Fruit fly (Drosophila melanogaster) whole organism, embryonic: ENCODE measurements around the gene Mst89B.

ENCODE experiments used
- B-H1 ChIP-seq: fragments of 200-800 bp; sonication (Bioruptor generic); IDR thresholded peaks from 3 replicates; pipeline ENCODE4 v1.3.6; 2022; ENCODE audit warnings: missing biosample characterization, missing genetic modification characterization
- B-H2 ChIP-seq: fragments of 200-800 bp; sonication (Bioruptor generic); optimal IDR thresholded peaks from 2 replicates; lab custom pipeline; 2018; ENCODE audit warnings: missing biosample characterization, mild to moderate bottlenecking, missing genetic modification characterization
- CG10321 ChIP-seq: fragments of 200-800 bp; sonication (Bioruptor generic); IDR thresholded peaks from 2 replicates; pipeline ENCODE4 v1.3.6; 2022; ENCODE audit warnings: missing biosample characterization, missing genetic modification characterization
- CG12299 ChIP-seq: fragments of 200-800 bp; sonication (Bioruptor generic); optimal IDR thresholded peaks from 2 replicates; lab custom pipeline; 2018; ENCODE audit warnings: missing biosample characterization, mild to moderate bottlenecking, missing genetic modification characterization
- CG12942 ChIP-seq: fragments of 200-800 bp; sonication (Bioruptor generic); optimal IDR thresholded peaks from 3 replicates; lab custom pipeline; 2016; ENCODE audit warnings: missing biosample characterization, missing genetic modification characterization
- CG13624 ChIP-seq: fragments of 200-800 bp; sonication (Bioruptor generic); optimal IDR thresholded peaks from 2 replicates; lab custom pipeline; 2016; ENCODE audit warnings: missing biosample characterization, missing genetic modification characterization
- CG13775 ChIP-seq: fragments of 200-800 bp; sonication (Bioruptor generic); optimal IDR thresholded peaks from 3 replicates; lab custom pipeline; 2017; ENCODE audit warnings: missing biosample characterization, mild to moderate bottlenecking, missing genetic modification characterization
- CG14860 ChIP-seq: fragments of 200-800 bp; sonication (Bioruptor generic); IDR thresholded peaks from 3 replicates; pipeline ENCODE4 v1.3.6; 2022; ENCODE audit warnings: missing biosample characterization, missing genetic modification characterization; ENCODE audit not compliant: partially characterized antibody
- CG1603 ChIP-seq: fragments of 200-800 bp; sonication (Bioruptor generic); optimal IDR thresholded peaks from 2 replicates; lab custom pipeline; 2019; ENCODE audit warnings: missing biosample characterization, mild to moderate bottlenecking, missing genetic modification characterization, moderate library complexity
- CG17568 ChIP-seq: fragments of 200-800 bp; sonication (Bioruptor generic); optimal IDR thresholded peaks from 2 replicates; lab custom pipeline; 2018; ENCODE audit warnings: missing biosample characterization, mild to moderate bottlenecking, missing genetic modification characterization, moderate library complexity
- CG17912 ChIP-seq: fragments of 200-800 bp; sonication (Bioruptor generic); optimal IDR thresholded peaks from 2 replicates; lab custom pipeline; 2018; ENCODE audit warnings: missing biosample characterization, mild to moderate bottlenecking, missing genetic modification characterization
- CG18599 ChIP-seq: fragments of 200-800 bp; sonication (Bioruptor generic); optimal IDR thresholded peaks from 3 replicates; lab custom pipeline; 2017; ENCODE audit warnings: missing biosample characterization, missing genetic modification characterization, mild to moderate bottlenecking, moderate library complexity, missing genetic modification reagents
- CG30431 ChIP-seq: fragments of 200-800 bp; sonication (Bioruptor generic); optimal IDR thresholded peaks from 2 replicates; lab custom pipeline; 2017; ENCODE audit warnings: missing biosample characterization, missing genetic modification characterization
- CG3407 ChIP-seq: fragments of 200-800 bp; sonication (Bioruptor generic); optimal IDR thresholded peaks from 2 replicates; lab custom pipeline; 2018; ENCODE audit warnings: missing biosample characterization, mild to moderate bottlenecking, missing genetic modification characterization
- CG7963 ChIP-seq: fragments of 200-800 bp; sonication (Bioruptor generic); IDR thresholded peaks from 3 replicates; pipeline ENCODE4 v1.3.6; 2022; ENCODE audit warnings: missing biosample characterization, missing genetic modification characterization; ENCODE audit not compliant: partially characterized antibody
- CG9876 ChIP-seq: fragments of 200-800 bp; sonication (Bioruptor generic); optimal IDR thresholded peaks from 2 replicates; lab custom pipeline; 2016; ENCODE audit warnings: missing biosample characterization, missing genetic modification characterization
- CG9932 ChIP-seq: fragments of 200-800 bp; sonication (Bioruptor generic); IDR thresholded peaks from 2 replicates; pipeline ENCODE4 v1.3.6; 2022; ENCODE audit warnings: missing biosample characterization, missing genetic modification characterization
- CHES-1-like ChIP-seq: fragments of 200-800 bp; sonication (Bioruptor generic); optimal IDR thresholded peaks from 2 replicates; lab custom pipeline; 2016; ENCODE audit warnings: missing biosample characterization, missing genetic modification characterization
- CTCF ChIP-seq: fragments of 200-800 bp; sonication (Bioruptor generic); optimal IDR thresholded peaks from 2 replicates; lab custom pipeline; 2017; ENCODE audit warnings: missing biosample characterization, mild to moderate bottlenecking, missing genetic modification characterization, moderate library complexity
- CkIIα-i1 ChIP-seq: fragments of 200-800 bp; sonication (Bioruptor generic); IDR thresholded peaks from 2 replicates; pipeline ENCODE4 v1.3.6; 2022; ENCODE audit warnings: missing biosample characterization, missing genetic modification characterization
- Dbx ChIP-seq: fragments of 200-800 bp; sonication (Bioruptor generic); IDR thresholded peaks from 3 replicates; pipeline ENCODE4 v1.3.6; 2022; ENCODE audit warnings: missing biosample characterization, missing genetic modification characterization
- Doc2 ChIP-seq: fragments of 200-800 bp; sonication (Bioruptor generic); IDR thresholded peaks from 2 replicates; pipeline ENCODE4 v1.3.6; 2022; ENCODE audit warnings: missing biosample characterization, missing genetic modification characterization
- Dref ChIP-seq: fragments of 200-800 bp; sonication (Bioruptor generic); IDR thresholded peaks from 2 replicates; pipeline ENCODE4 v1.3.6; 2022; ENCODE audit warnings: missing biosample characterization, missing genetic modification characterization
- E2f1 ChIP-seq: fragments of 200-800 bp; sonication (Bioruptor generic); IDR thresholded peaks from 2 replicates; pipeline ENCODE4 v1.3.6; 2022; ENCODE audit warnings: missing biosample characterization, missing genetic modification characterization
- Gug ChIP-seq: fragments of 200-800 bp; sonication (Bioruptor generic); IDR thresholded peaks from 4 replicates; pipeline ENCODE4 v1.3.6; 2022; ENCODE audit warnings: missing biosample characterization, missing genetic modification characterization
- HLH4C ChIP-seq: fragments of 200-800 bp; sonication (Bioruptor generic); IDR thresholded peaks from 3 replicates; pipeline ENCODE4 v1.3.6; 2022; ENCODE audit warnings: missing biosample characterization, missing genetic modification characterization; ENCODE audit not compliant: partially characterized antibody
- Kr ChIP-seq: fragments of 200-800 bp; sonication (Bioruptor generic); optimal IDR thresholded peaks from 2 replicates; lab custom pipeline; 2017; ENCODE audit warnings: missing biosample characterization, mild to moderate bottlenecking, missing genetic modification characterization
- Nf-YA ChIP-seq: fragments of 200-800 bp; sonication (Bioruptor generic); IDR thresholded peaks from 2 replicates; pipeline ENCODE4 v1.3.6; 2022; ENCODE audit warnings: missing biosample characterization, missing genetic modification characterization
- NfI ChIP-seq: fragments of 200-800 bp; sonication (Bioruptor generic); optimal IDR thresholded peaks from 3 replicates; lab custom pipeline; 2018; ENCODE audit warnings: missing biosample characterization, mild to moderate bottlenecking, missing genetic modification characterization, moderate library complexity
- ac ChIP-seq: fragments of 200-800 bp; sonication (Bioruptor generic); optimal IDR thresholded peaks from 3 replicates; lab custom pipeline; 2017; ENCODE audit warnings: missing biosample characterization, mild to moderate bottlenecking, missing genetic modification characterization
- al ChIP-seq: fragments of 200-800 bp; sonication (Bioruptor generic); IDR thresholded peaks from 2 replicates; pipeline ENCODE4 v1.3.6; 2022; ENCODE audit warnings: missing biosample characterization, missing genetic modification characterization
- bsh ChIP-seq, 2 experiments: fragments of 200-800 bp; sonication (Bioruptor generic); optimal IDR thresholded peaks; 2 replicates each; lab custom pipeline; 2017 to 2018; ENCODE audit warnings: mild to moderate bottlenecking in 2 of 2, missing biosample characterization in 2 of 2, missing genetic modification characterization in 2 of 2, moderate library complexity in 1 of 2
- btn ChIP-seq: fragments of 200-800 bp; sonication (Bioruptor generic); optimal IDR thresholded peaks from 2 replicates; lab custom pipeline; 2016; ENCODE audit warnings: missing biosample characterization, missing genetic modification characterization
- chinmo ChIP-seq: fragments of 200-800 bp; sonication (Bioruptor generic); IDR thresholded peaks from 4 replicates; pipeline ENCODE4 v1.3.6; 2022; ENCODE audit warnings: missing biosample characterization, missing genetic modification characterization; ENCODE audit not compliant: partially characterized antibody
- chn ChIP-seq: fragments of 200-800 bp; sonication (Bioruptor generic); optimal IDR thresholded peaks from 2 replicates; lab custom pipeline; 2016; ENCODE audit warnings: missing biosample characterization, missing genetic modification characterization
- fd64A ChIP-seq: fragments of 200-800 bp; sonication (Bioruptor generic); optimal IDR thresholded peaks from 3 replicates; lab custom pipeline; 2018; ENCODE audit warnings: missing biosample characterization, mild to moderate bottlenecking, missing genetic modification characterization
- gcm2 ChIP-seq: fragments of 200-800 bp; sonication (Bioruptor generic); optimal IDR thresholded peaks from 2 replicates; lab custom pipeline; 2016; ENCODE audit warnings: missing biosample characterization, missing genetic modification characterization
- h ChIP-seq: fragments of >200 bp; optimal IDR thresholded peaks from 2 replicates; lab custom pipeline; 2017
- jumu ChIP-seq: fragments of 200-800 bp; sonication (Bioruptor generic); optimal IDR thresholded peaks from 3 replicates; lab custom pipeline; 2016; ENCODE audit warnings: missing biosample characterization, missing genetic modification characterization
- lbe ChIP-seq: fragments of 200-800 bp; sonication (Bioruptor generic); optimal IDR thresholded peaks from 2 replicates; lab custom pipeline; 2016; ENCODE audit warnings: missing biosample characterization, mild to moderate bottlenecking, missing genetic modification characterization
- lilli ChIP-seq: fragments of 200-800 bp; sonication (Bioruptor generic); optimal IDR thresholded peaks from 3 replicates; lab custom pipeline; 2016; ENCODE audit warnings: missing biosample characterization, missing genetic modification characterization
- peb ChIP-seq: fragments of 200-800 bp; sonication (Bioruptor generic); IDR thresholded peaks from 2 replicates; pipeline ENCODE4 v1.3.6; 2022; ENCODE audit warnings: missing biosample characterization, missing genetic modification characterization
- psq ChIP-seq: fragments of 200-800 bp; sonication (Bioruptor generic); optimal IDR thresholded peaks from 2 replicates; lab custom pipeline; 2017; ENCODE audit warnings: missing biosample characterization, missing genetic modification characterization
- scrt ChIP-seq: fragments of 200-800 bp; sonication (Bioruptor generic); optimal IDR thresholded peaks from 2 replicates; lab custom pipeline; 2018; ENCODE audit warnings: missing biosample characterization, mild to moderate bottlenecking, missing genetic modification characterization, moderate library complexity
- seq ChIP-seq: fragments of 200-800 bp; sonication (Bioruptor generic); IDR thresholded peaks from 2 replicates; pipeline ENCODE4 v1.3.6; 2022; ENCODE audit warnings: missing biosample characterization, missing genetic modification characterization
- shn ChIP-seq: fragments of 200-800 bp; sonication (Bioruptor generic); optimal IDR thresholded peaks from 3 replicates; lab custom pipeline; 2016; ENCODE audit warnings: missing biosample characterization, missing genetic modification characterization
- sqz ChIP-seq: fragments of 200-800 bp; sonication (Bioruptor generic); optimal IDR thresholded peaks from 3 replicates; lab custom pipeline; 2018; ENCODE audit warnings: missing biosample characterization, mild to moderate bottlenecking, missing genetic modification characterization
- zen2 ChIP-seq: fragments of 200-800 bp; sonication (Bioruptor generic); IDR thresholded peaks from 3 replicates; pipeline ENCODE4 v1.3.6; 2022; ENCODE audit warnings: missing biosample characterization, missing genetic modification characterization; ENCODE audit not compliant: partially characterized antibody
- zfh1 ChIP-seq: fragments of 200-800 bp; sonication (Bioruptor generic); IDR thresholded peaks from 3 replicates; pipeline ENCODE4 v1.3.6; 2022; ENCODE audit warnings: missing biosample characterization, missing genetic modification characterization

Mst89B gene

DNA sequence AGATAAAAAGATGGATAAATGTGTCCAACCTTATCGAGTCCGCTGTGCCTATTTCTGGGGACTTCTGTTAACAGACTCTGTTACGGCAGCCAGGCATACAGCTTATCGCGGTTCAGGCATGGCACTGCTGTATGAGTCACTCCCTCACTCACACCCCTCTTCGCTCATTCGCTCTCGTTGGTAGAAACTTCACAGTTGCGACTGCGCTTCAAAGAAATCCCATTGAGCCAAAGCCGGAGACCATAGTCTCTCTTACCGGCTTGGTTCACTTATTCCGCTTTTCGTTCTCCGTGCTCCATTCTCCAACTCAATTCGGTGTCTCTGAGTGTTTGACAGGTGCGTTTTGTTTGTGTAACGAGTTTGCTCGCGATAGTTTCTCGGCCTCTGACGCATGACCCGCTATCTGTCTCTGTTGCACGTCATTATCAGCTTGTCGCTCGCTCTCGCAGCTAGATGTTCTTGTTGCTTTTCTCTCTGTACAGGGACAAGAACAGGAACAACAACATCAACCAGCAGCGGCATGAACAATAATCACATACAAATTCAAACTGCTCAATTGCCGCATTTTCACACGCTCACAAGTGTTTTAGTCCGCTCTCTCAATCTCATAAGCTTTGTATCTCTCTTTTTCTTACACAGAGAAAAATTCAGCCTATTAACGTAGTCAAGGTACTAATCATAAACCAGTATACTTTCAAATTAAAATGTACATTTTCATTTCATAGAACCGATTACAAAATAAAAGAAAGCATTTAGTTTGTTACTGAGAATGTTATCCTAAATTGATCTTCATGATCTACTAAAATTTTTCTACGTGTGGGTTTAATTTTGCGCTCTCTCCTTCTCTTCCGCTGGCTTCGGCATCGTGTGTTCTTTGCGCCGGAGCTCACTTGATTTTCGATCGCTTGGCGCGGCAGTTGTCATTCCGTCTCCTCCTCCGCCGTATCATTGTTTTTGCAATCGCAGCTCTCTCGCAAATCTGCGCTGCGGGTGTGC lies 13.5 kb downstream of the Mst89B start (continued):
- TF ChIP-seq chn (GFP tag; lab: Kevin White, UChicago) (peak; percentile 99), Kr (GFP tag; lab: Kevin White, UChicago) (peak; percentile 84), CG13775 (GFP tag; lab: Kevin White, UChicago) (peak; percentile 99), CG9876 (GFP tag; lab: Kevin White, UChicago) (peak; percentile 98), peb (GFP tag; lab: Robert Waterston, UW) (peak; percentile 99), CG9932 (GFP tag; lab: Robert Waterston, UW) (peak; percentile 98), al (peak; percentile 99), h (lab: Kevin White, UChicago) (no peak), seq (GFP tag; lab: Robert Waterston, UW) (peak; percentile 100), shn (GFP tag; lab: Kevin White, UChicago) (peak; percentile 99), CTCF (GFP tag; lab: Kevin White, UChicago) (peak; percentile 72), Gug (GFP tag; lab: Robert Waterston, UW) (peak; percentile 96), CG17912 (GFP tag; lab: Kevin White, UChicago) (peak; percentile 91), psq (peak; percentile 97), E2f1 (GFP tag; lab: Robert Waterston, UW) (peak; percentile 100), Dbx (GFP tag; lab: Robert Waterston, UW) (peak; percentile 100), HLH4C (no peak), CG10321 (peak; percentile 91), CG30431 (GFP tag; lab: Kevin White, UChicago) (peak; percentile 97), jumu (GFP tag; lab: Kevin White, UChicago) (peak; percentile 99), NfI (peak; percentile 99), Doc2 (GFP tag; lab: Robert Waterston, UW) (no peak; the same call in 1 of the 2 replicates), CG13624 (GFP tag; lab: Kevin White, UChicago) (peak; percentile 100), CkIIα-i1 (GFP tag; lab: Robert Waterston, UW) (peak; percentile 97; the same call in 1 of the 2 replicates), scrt (peak; percentile 98), zfh1 (GFP tag; lab: Robert Waterston, UW) (peak; percentile 99), fd64A (GFP tag; lab: Kevin White, UChicago) (peak; percentile 96), sqz (GFP tag; lab: Kevin White, UChicago) (peak; percentile 99), CG3407 (GFP tag; lab: Kevin White, UChicago) (peak; percentile 98), gcm2 (GFP tag; lab: Kevin White, UChicago) (peak; percentile 99), CG7963 (no peak), CG12942 (GFP tag; lab: Kevin White, UChicago) (peak; percentile 99), zen2 (GFP tag; lab: Robert Waterston, UW) (no peak; the same call in 2 of the 3 replicates), CG1603 (peak; percentile 99), ac (GFP tag; lab: Kevin White, UChicago) (peak; percentile 97), CG14860 (no peak), CG12299 (tag; lab: Kevin White, UChicago) (peak; percentile 99), B-H1 (GFP tag; lab: Robert Waterston, UW) (peak; percentile 100; the same call in 2 of the 3 replicates), bsh (GFP tag; optimal IDR thresholded peaks at IDR 0.05; lab: Kevin White, UChicago) (peak; percentile 95 to 100), lilli (GFP tag; lab: Kevin White, UChicago) (peak; percentile 99), CG18599 (GFP tag; lab: Kevin White, UChicago) (peak; percentile 100), Dref (no peak), btn (GFP tag; lab: Kevin White, UChicago) (peak; percentile 98), CHES-1-like (GFP tag; lab: Kevin White, UChicago) (peak; percentile 100), B-H2 (peak; percentile 99), Nf-YA (GFP tag; lab: Robert Waterston, UW) (peak; percentile 99), chinmo (GFP tag; lab: Robert Waterston, UW) (peak; percentile 98), CG17568 (GFP tag; lab: Kevin White, UChicago) (peak; percentile 99), lbe (GFP tag; lab: Kevin White, UChicago) (peak; percentile 99)
